Worm (Caenorhabditis elegans) whole organism, L3 larva: ENCODE measurements around the gene jac-1.

Source experiments
- ama-1 ChIP-seq: fragments of 150-350 bp; optimal IDR thresholded peaks from 2 replicates; lab custom pipeline; 2018
- ceh-28 ChIP-seq: fragments of 150-350 bp; optimal IDR thresholded peaks from 2 replicates; lab custom pipeline; 2014; ENCODE audit warnings: missing biosample characterization, missing genetic modification reagents, missing genetic modification characterization
- ceh-82 ChIP-seq: fragments of 150-350 bp; optimal IDR thresholded peaks from 2 replicates; lab custom pipeline; 2014; ENCODE audit warnings: missing biosample characterization, missing genetic modification characterization
- fkh-10 ChIP-seq: sonication (generic microtip); optimal IDR thresholded peaks from 2 replicates; lab custom pipeline; 2017; ENCODE audit warnings: missing biosample characterization, missing genetic modification reagents, missing genetic modification characterization
- hmg-11 ChIP-seq: sonication (generic microtip); optimal IDR thresholded peaks from 2 replicates; lab custom pipeline; 2016; ENCODE audit warnings: missing genetic modification characterization, missing compliant biosample characterization
- lin-39 ChIP-seq: fragments of 150-350 bp; optimal IDR thresholded peaks from 2 replicates; lab custom pipeline; 2018; ENCODE audit warnings: missing biosample characterization, missing genetic modification reagents, missing genetic modification characterization
- nhr-237 ChIP-seq: fragments of 150-350 bp; optimal IDR thresholded peaks from 2 replicates; lab custom pipeline; 2014; ENCODE audit warnings: missing biosample characterization, missing genetic modification characterization
- nhr-28 ChIP-seq: fragments of 150-350 bp; optimal IDR thresholded peaks from 2 replicates; lab custom pipeline; 2014; ENCODE audit warnings: missing biosample characterization, missing genetic modification characterization
- snpc-4 ChIP-seq: fragments of 150-350 bp; optimal IDR thresholded peaks from 2 replicates; lab custom pipeline; 2014; ENCODE audit warnings: missing biosample characterization, missing genetic modification characterization
- unc-62 ChIP-seq: fragments of 150-350 bp; sonication (generic microtip); optimal IDR thresholded peaks from 4 replicates; lab custom pipeline; 2014; ENCODE audit warnings: missing biosample characterization, missing genetic modification reagents, missing genetic modification characterization
- ztf-11 ChIP-seq: fragments of 150-350 bp; optimal IDR thresholded peaks from 2 replicates; lab custom pipeline; 2014; ENCODE audit warnings: missing biosample characterization, missing genetic modification characterization

DNA sequence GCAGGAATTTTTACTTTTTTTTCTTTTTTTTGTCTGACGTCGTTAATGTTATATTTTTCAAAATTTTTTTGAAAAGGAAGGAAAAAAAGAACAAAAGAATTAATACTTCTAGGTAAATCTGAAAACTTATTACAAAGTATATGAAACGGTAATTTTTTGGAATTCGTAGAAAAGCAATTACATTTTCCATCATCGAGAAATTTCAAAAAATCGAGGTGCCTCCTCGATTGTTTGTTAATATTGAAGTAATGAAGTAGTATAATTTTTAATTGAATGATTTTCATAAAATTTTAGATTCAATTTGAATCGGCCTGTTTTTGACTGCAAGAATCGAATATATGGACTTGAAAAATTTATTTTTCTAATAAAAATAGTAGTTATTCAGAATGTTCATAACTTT lies 35.2 kb downstream of the jac-1 start:
- TF ChIP-seq nhr-28 (tag; lab: Kevin White, UChicago) (no peak), ama-1 (no peak), lin-39 (tag; lab: Kevin White, UChicago) (no peak), ceh-82 (tag; lab: Kevin White, UChicago) (no peak), unc-62 (no peak), fkh-10 (GFP tag; lab: Kevin White, UChicago) (no peak), snpc-4 (tag; lab: Kevin White, UChicago) (no peak), ceh-28 (tag; lab: Kevin White, UChicago) (no peak), hmg-11 (tag; lab: Kevin White, UChicago) (no peak), nhr-237 (tag; lab: Kevin White, UChicago) (no peak), ztf-11 (tag; lab: Kevin White, UChicago) (no peak)
